Worm (Caenorhabditis elegans): ENCODE data around the gene pmp-3.

DNA sequence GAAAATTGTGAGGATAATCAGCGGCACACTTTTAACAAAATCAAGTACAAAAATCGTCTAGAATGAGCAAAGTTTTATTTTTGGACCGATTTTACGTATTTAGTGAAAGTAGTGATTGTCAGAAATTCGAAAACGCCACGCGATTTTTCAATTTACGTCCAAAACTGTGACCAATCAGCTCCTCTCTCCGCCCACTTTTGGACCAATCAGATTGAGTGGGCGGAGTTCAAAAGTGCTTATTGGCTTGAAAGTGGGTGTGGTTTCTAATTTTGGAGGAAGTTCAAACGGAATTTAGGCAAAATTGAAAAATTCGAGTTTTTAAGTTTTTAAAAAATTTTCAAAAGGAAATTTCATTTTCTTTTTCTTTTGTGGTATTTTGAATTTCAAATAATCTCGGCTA is 32.1 kb upstream of the pmp-3 start:
- TF ChIP-seq nhr-80 (tag; optimal IDR thresholded peaks at IDR 0.05) (no peak), egl-18 (GFP tag; IDR thresholded peaks at IDR 0.05) (no peak), dpl-1 (GFP tag; optimal IDR thresholded peaks at IDR 0.05) (no peak), ztf-6 (GFP tag; IDR thresholded peaks at IDR 0.05) (no peak), die-1 (tag; optimal IDR thresholded peaks at IDR 0.05) (no peak), ama-1 (optimal IDR thresholded peaks at IDR 0.05) (no peak), ama-1 (GFP tag; optimal IDR thresholded peaks at IDR 0.05) (no peak), F23B12.7 (tag; optimal IDR thresholded peaks at IDR 0.05; ENCODE audit: insufficient read depth) (no peak), sdz-38 (tag; optimal IDR thresholded peaks at IDR 0.05) (no peak), snpc-4 (GFP tag; optimal IDR thresholded peaks at IDR 0.05) (no peak), snpc-4 (tag; optimal IDR thresholded peaks at IDR 0.05) (no peak), pha-4 (tag; optimal IDR thresholded peaks at IDR 0.05) (no peak), ceh-27 (GFP tag; optimal IDR thresholded peaks at IDR 0.05) (no peak)

Data from whole organism, young adult.